Fruit fly (Drosophila melanogaster) whole organism, embryonic: Measurements from ENCODE around the gene sky.
A peak's percentile ranks its signal among the peaks of the same experiment; 100 is the strongest.

ENCODE experiments used
- Awh ChIP-seq: fragments of 200-800 bp; sonication (Bioruptor generic); IDR thresholded peaks from 2 replicates; pipeline ENCODE4, ENCODE4 v1.3.6; 2022; ENCODE audit warnings: missing biosample characterization, missing genetic modification characterization
- CG10147 ChIP-seq: fragments of 200-800 bp; sonication (Bioruptor generic); optimal IDR thresholded peaks from 2 replicates; lab custom pipeline; 2019; ENCODE audit warnings: missing biosample characterization, mild to moderate bottlenecking, missing genetic modification characterization, moderate library complexity
- CG11247 ChIP-seq: fragments of 200-800 bp; sonication (Bioruptor generic); IDR thresholded peaks from 2 replicates; pipeline ENCODE4 v1.3.6; 2022; ENCODE audit warnings: missing biosample characterization, missing genetic modification characterization
- CG11695 ChIP-seq: fragments of 200-800 bp; sonication (Bioruptor generic); IDR thresholded peaks from 3 replicates; pipeline ENCODE4 v1.3.6; 2022; ENCODE audit warnings: missing biosample characterization, missing genetic modification characterization
- CG11696 ChIP-seq: fragments of 200-800 bp; sonication (Bioruptor generic); IDR thresholded peaks from 2 replicates; pipeline ENCODE4 v1.3.6; 2022; ENCODE audit warnings: missing biosample characterization, missing genetic modification characterization
- CG12391 ChIP-seq: fragments of 200-800 bp; sonication (Bioruptor generic); optimal IDR thresholded peaks from 3 replicates; lab custom pipeline; 2018; ENCODE audit warnings: missing biosample characterization, mild to moderate bottlenecking, missing genetic modification characterization, moderate library complexity
- CG17328 ChIP-seq: fragments of 200-800 bp; sonication (Bioruptor generic); IDR thresholded peaks from 2 replicates; pipeline ENCODE4 v1.3.6; 2022; ENCODE audit warnings: missing biosample characterization, missing genetic modification characterization
- CG18599 ChIP-seq: fragments of 200-800 bp; sonication (Bioruptor generic); optimal IDR thresholded peaks from 3 replicates; lab custom pipeline; 2017; ENCODE audit warnings: missing biosample characterization, missing genetic modification characterization, mild to moderate bottlenecking, moderate library complexity, missing genetic modification reagents
- CG2129 ChIP-seq: fragments of 200-800 bp; sonication (Bioruptor generic); IDR thresholded peaks from 2 replicates; pipeline ENCODE4 v1.3.6; 2022; ENCODE audit warnings: missing biosample characterization, missing genetic modification characterization; ENCODE audit not compliant: partially characterized antibody
- CG31224 ChIP-seq: fragments of 200-800 bp; sonication (Bioruptor generic); IDR thresholded peaks from 2 replicates; pipeline ENCODE4 v1.3.6; 2022; ENCODE audit warnings: missing biosample characterization, missing genetic modification characterization
- CG4707 ChIP-seq: fragments of 200-800 bp; sonication (Bioruptor generic); optimal IDR thresholded peaks from 2 replicates; lab custom pipeline; 2018; ENCODE audit warnings: missing biosample characterization, mild to moderate bottlenecking, missing genetic modification characterization, moderate library complexity
- CG5245 ChIP-seq: fragments of 200-800 bp; sonication (Bioruptor generic); optimal IDR thresholded peaks from 3 replicates; lab custom pipeline; 2016; ENCODE audit warnings: missing biosample characterization, missing genetic modification characterization
- CG7372 ChIP-seq: fragments of 200-800 bp; sonication (Bioruptor generic); IDR thresholded peaks from 2 replicates; pipeline ENCODE4 v1.3.6; 2022; ENCODE audit warnings: missing biosample characterization, missing genetic modification characterization
- CG7963 ChIP-seq: fragments of 200-800 bp; sonication (Bioruptor generic); IDR thresholded peaks from 3 replicates; pipeline ENCODE4 v1.3.6; 2022; ENCODE audit warnings: missing biosample characterization, missing genetic modification characterization; ENCODE audit not compliant: partially characterized antibody
- CG8765 ChIP-seq: fragments of 200-800 bp; sonication (Bioruptor generic); IDR thresholded peaks from 2 replicates; pipeline ENCODE4 v1.3.6; 2022; ENCODE audit warnings: missing biosample characterization, missing genetic modification characterization
- CG9817 ChIP-seq: fragments of 200-800 bp; sonication (Bioruptor generic); optimal IDR thresholded peaks from 2 replicates; lab custom pipeline; 2018; ENCODE audit warnings: missing biosample characterization, mild to moderate bottlenecking, missing genetic modification characterization, moderate library complexity
- D19B ChIP-seq: fragments of 200-800 bp; sonication (Bioruptor generic); optimal IDR thresholded peaks from 2 replicates; lab custom pipeline; 2017; ENCODE audit warnings: missing biosample characterization, mild to moderate bottlenecking, missing genetic modification characterization
- Dfd ChIP-seq, 2 experiments: fragments of >200 bp; optimal IDR thresholded peaks; 2 replicates each; lab custom pipeline; 2017; ENCODE audit warnings: missing biosample characterization in 2 of 2, missing genetic modification characterization in 2 of 2
- H2.0 ChIP-seq: fragments of 200-800 bp; sonication (Bioruptor generic); IDR thresholded peaks from 2 replicates; pipeline ENCODE4 v1.3.6; 2022; ENCODE audit warnings: missing biosample characterization, missing genetic modification characterization
- Hmr ChIP-seq: fragments of 200-800 bp; sonication (Bioruptor generic); optimal IDR thresholded peaks from 3 replicates; lab custom pipeline; 2017; ENCODE audit warnings: mild to moderate bottlenecking, missing biosample characterization, missing genetic modification reagents, missing genetic modification characterization
- Jarid2 ChIP-seq: fragments of 200-800 bp; sonication (Bioruptor generic); optimal IDR thresholded peaks from 3 replicates; lab custom pipeline; 2017; ENCODE audit warnings: mild to moderate bottlenecking, missing biosample characterization, missing genetic modification reagents, missing genetic modification characterization
- Lpt ChIP-seq: fragments of >200 bp; optimal IDR thresholded peaks from 2 replicates; lab custom pipeline; 2018; ENCODE audit warnings: missing biosample characterization, missing genetic modification characterization
- MESR4 ChIP-seq: fragments of 200-800 bp; sonication (Bioruptor generic); optimal IDR thresholded peaks from 2 replicates; lab custom pipeline; 2018; ENCODE audit warnings: missing biosample characterization, mild to moderate bottlenecking, missing genetic modification characterization, moderate library complexity
- Meics ChIP-seq: fragments of 200-800 bp; sonication (Bioruptor generic); optimal IDR thresholded peaks from 2 replicates; lab custom pipeline; 2017; ENCODE audit warnings: missing biosample characterization, mild to moderate bottlenecking, missing genetic modification characterization
- Ssrp ChIP-seq: fragments of 200-800 bp; sonication (Bioruptor generic); optimal IDR thresholded peaks from 2 replicates; lab custom pipeline; 2018; ENCODE audit warnings: missing biosample characterization, mild to moderate bottlenecking, missing genetic modification characterization, moderate library complexity
- TFAM ChIP-seq: fragments of 200-800 bp; sonication (Bioruptor generic); optimal IDR thresholded peaks from 2 replicates; lab custom pipeline; 2017; ENCODE audit warnings: missing biosample characterization, missing genetic modification characterization, inconsistent platforms
- bcd ChIP-seq: fragments of 200-800 bp; sonication (Bioruptor generic); optimal IDR thresholded peaks from 2 replicates; lab custom pipeline; 2017; ENCODE audit warnings: missing biosample characterization, mild to moderate bottlenecking, missing genetic modification characterization
- bigmax ChIP-seq: fragments of 200-800 bp; sonication (Bioruptor generic); optimal IDR thresholded peaks from 2 replicates; lab custom pipeline; 2018; ENCODE audit warnings: missing biosample characterization, mild to moderate bottlenecking, missing genetic modification characterization
- cas ChIP-seq: fragments of 200-800 bp; sonication (Bioruptor generic); IDR thresholded peaks from 2 replicates; pipeline ENCODE4 v1.3.6; 2022; ENCODE audit warnings: missing biosample characterization, missing genetic modification characterization
- chinmo ChIP-seq: fragments of 200-800 bp; sonication (Bioruptor generic); IDR thresholded peaks from 4 replicates; pipeline ENCODE4 v1.3.6; 2022; ENCODE audit warnings: missing biosample characterization, missing genetic modification characterization; ENCODE audit not compliant: partially characterized antibody
- corto ChIP-seq: fragments of 200-800 bp; sonication (Bioruptor generic); optimal IDR thresholded peaks from 2 replicates; lab custom pipeline; 2016; ENCODE audit warnings: missing biosample characterization, mild to moderate bottlenecking, missing genetic modification characterization, moderate library complexity
- cwo ChIP-seq: fragments of 200-800 bp; sonication (Bioruptor generic); optimal IDR thresholded peaks from 3 replicates; lab custom pipeline; 2017; ENCODE audit warnings: missing biosample characterization, missing genetic modification characterization, mild to moderate bottlenecking, moderate library complexity, missing genetic modification reagents
- dimm ChIP-seq: fragments of 200-800 bp; sonication (Bioruptor generic); IDR thresholded peaks from 2 replicates; pipeline ENCODE4 v1.3.6; 2022; ENCODE audit warnings: missing biosample characterization, missing genetic modification characterization
- dm ChIP-seq: fragments of 200-800 bp; sonication (Bioruptor generic); optimal IDR thresholded peaks from 3 replicates; lab custom pipeline; 2016; ENCODE audit warnings: missing biosample characterization, missing genetic modification characterization
- dpn ChIP-seq, 2 experiments: fragments of 200-800 bp; sonication (Bioruptor generic); optimal IDR thresholded peaks; 3 replicates each; lab custom pipeline; 2016; ENCODE audit warnings: missing biosample characterization in 2 of 2, missing genetic modification characterization in 2 of 2
- exex ChIP-seq: fragments of 200-800 bp; sonication (Bioruptor generic); optimal IDR thresholded peaks from 4 replicates; lab custom pipeline; 2018; ENCODE audit warnings: missing biosample characterization, mild to moderate bottlenecking, missing genetic modification characterization, moderate library complexity
- eyg ChIP-seq: fragments of 200-800 bp; sonication (Bioruptor generic); optimal IDR thresholded peaks from 3 replicates; lab custom pipeline; 2016; ENCODE audit warnings: missing biosample characterization, missing genetic modification characterization
- gfzf ChIP-seq: fragments of 200-800 bp; sonication (Bioruptor generic); optimal IDR thresholded peaks from 2 replicates; lab custom pipeline; 2016; ENCODE audit warnings: missing biosample characterization, mild to moderate bottlenecking, missing genetic modification characterization, moderate library complexity
- inv ChIP-seq: fragments of 200-800 bp; sonication (Bioruptor generic); IDR thresholded peaks from 2 replicates; pipeline ENCODE4 v1.3.6; 2022; ENCODE audit warnings: missing biosample characterization, missing genetic modification characterization; ENCODE audit not compliant: partially characterized antibody
- jing ChIP-seq: fragments of 200-800 bp; sonication (Bioruptor generic); optimal IDR thresholded peaks from 2 replicates; lab custom pipeline; 2018; ENCODE audit warnings: missing biosample characterization, mild to moderate bottlenecking, missing genetic modification characterization
- kay ChIP-seq: fragments of 200-800 bp; sonication (Bioruptor generic); optimal IDR thresholded peaks from 2 replicates; lab custom pipeline; 2016; ENCODE audit warnings: missing biosample characterization, missing genetic modification characterization
- lbe ChIP-seq: fragments of 200-800 bp; sonication (Bioruptor generic); optimal IDR thresholded peaks from 2 replicates; lab custom pipeline; 2016; ENCODE audit warnings: missing biosample characterization, mild to moderate bottlenecking, missing genetic modification characterization
- mld ChIP-seq: fragments of 200-800 bp; sonication (Bioruptor generic); IDR thresholded peaks from 3 replicates; pipeline ENCODE4 v1.3.6; 2022; ENCODE audit warnings: missing biosample characterization, missing genetic modification characterization; ENCODE audit not compliant: partially characterized antibody
- p53 ChIP-seq: fragments of 200-800 bp; sonication (Bioruptor generic); optimal IDR thresholded peaks from 2 replicates; lab custom pipeline; 2016; ENCODE audit warnings: missing biosample characterization, missing genetic modification characterization
- phol ChIP-seq: fragments of 200-800 bp; sonication (Bioruptor generic); optimal IDR thresholded peaks from 3 replicates; lab custom pipeline; 2018; ENCODE audit warnings: missing biosample characterization, mild to moderate bottlenecking, missing genetic modification characterization, moderate library complexity
- pita ChIP-seq: fragments of 200-800 bp; sonication (Bioruptor generic); optimal IDR thresholded peaks from 2 replicates; lab custom pipeline; 2017; ENCODE audit warnings: missing biosample characterization, mild to moderate bottlenecking, missing genetic modification characterization
- pzg ChIP-seq: fragments of 200-800 bp; sonication (Bioruptor generic); optimal IDR thresholded peaks from 3 replicates; lab custom pipeline; 2018; ENCODE audit warnings: missing biosample characterization, mild to moderate bottlenecking, missing genetic modification characterization, moderate library complexity
- sd ChIP-seq: fragments of 200-800 bp; sonication (Bioruptor generic); optimal IDR thresholded peaks from 3 replicates; lab custom pipeline; 2018; ENCODE audit warnings: missing biosample characterization, mild to moderate bottlenecking, missing genetic modification characterization, moderate library complexity
- so ChIP-seq: fragments of 200-800 bp; sonication (Bioruptor generic); IDR thresholded peaks from 3 replicates; pipeline ENCODE4 v1.3.6; 2022; ENCODE audit warnings: missing biosample characterization, missing genetic modification characterization

Gene sky

dm6 chr2L:20896681-20897341 lies 21.9 kb downstream of the sky start (continued):
- no peak for TF ChIP-seq pita
- TF ChIP-seq CG5245 (GFP tag; lab: Kevin White, UChicago), result no peak
- TF ChIP-seq pzg (GFP tag; lab: Kevin White, UChicago), result no peak
- no peak for TF ChIP-seq CG9817 (tag; lab: Kevin White, UChicago)
- no peak for TF ChIP-seq dpn (GFP tag; optimal IDR thresholded peaks at IDR 0.05; lab: Kevin White, UChicago)
- no peak for TF ChIP-seq Dfd (GFP tag; optimal IDR thresholded peaks at IDR 0.05; lab: Kevin White, UChicago)
- TF ChIP-seq gfzf (GFP tag; lab: Kevin White, UChicago), result no peak
- no peak for TF ChIP-seq Jarid2 (GFP tag; lab: Kevin White, UChicago)
- no peak for TF ChIP-seq CG2129
- TF ChIP-seq CG10147 (GFP tag; lab: Kevin White, UChicago), result no peak
- TF ChIP-seq exex (tag; lab: Kevin White, UChicago), result peak; percentile 51
- TF ChIP-seq MESR4, result no peak
- TF ChIP-seq CG7372, result no peak
- TF ChIP-seq mld (GFP tag; lab: Robert Waterston, UW), result no peak
- no peak for TF ChIP-seq Meics (GFP tag; lab: Kevin White, UChicago)
- peak; percentile 38 for TF ChIP-seq CG18599
- no peak for TF ChIP-seq CG12391
- TF ChIP-seq Awh (GFP tag; lab: Robert Waterston, UW), result peak; percentile 76
- no peak for TF ChIP-seq inv (GFP tag; lab: Robert Waterston, UW)
- TF ChIP-seq kay (GFP tag; lab: Kevin White, UChicago), result peak; percentile 7
- TF ChIP-seq Lpt (GFP tag; lab: Kevin White, UChicago), result no peak
- TF ChIP-seq CG31224 (GFP tag; lab: Robert Waterston, UW), result no peak
- peak; percentile 33 for TF ChIP-seq bigmax (GFP tag; lab: Kevin White, UChicago)
- 0 out of 3 replicates have a peak, but pooled peaks have one; percentile 29 for TF ChIP-seq CG11695 (GFP tag; lab: Robert Waterston, UW)
- TF ChIP-seq CG4707, result peak; percentile 89
- TF ChIP-seq cwo (GFP tag; lab: Kevin White, UChicago), result no peak
- TF ChIP-seq jing (GFP tag; lab: Kevin White, UChicago), result no peak
- peak; percentile 52 for TF ChIP-seq sd (tag; lab: Kevin White, UChicago)
- TF ChIP-seq dm (GFP tag; lab: Kevin White, UChicago), result no peak
- no peak for TF ChIP-seq H2.0 (GFP tag; lab: Robert Waterston, UW)
- peak; percentile 62; the same call in 2 of the 3 replicates for TF ChIP-seq so (GFP tag; lab: Robert Waterston, UW)
- no peak for TF ChIP-seq CG7963 (GFP tag; lab: Robert Waterston, UW)
- no peak for TF ChIP-seq eyg (GFP tag; lab: Kevin White, UChicago)
- no peak for TF ChIP-seq corto (GFP tag; lab: Kevin White, UChicago)
- no peak for TF ChIP-seq D19B (GFP tag; lab: Kevin White, UChicago)
- TF ChIP-seq p53 (GFP tag; lab: Kevin White, UChicago), result no peak
- no peak for TF ChIP-seq CG17328 (GFP tag; lab: Robert Waterston, UW)
- peak; percentile 19 for TF ChIP-seq Hmr (GFP tag; lab: Kevin White, UChicago)
- TF ChIP-seq dimm, result no peak
- TF ChIP-seq lbe, result no peak
- no peak for TF ChIP-seq Ssrp (tag; lab: Kevin White, UChicago)
- TF ChIP-seq CG11247 (GFP tag; lab: Robert Waterston, UW), result no peak
- no peak for TF ChIP-seq cas (GFP tag; lab: Robert Waterston, UW)
- no peak for TF ChIP-seq chinmo
- TF ChIP-seq phol (tag; lab: Kevin White, UChicago), result no peak
- no peak for TF ChIP-seq CG8765 (GFP tag; lab: Robert Waterston, UW)
- no peak for TF ChIP-seq bcd (GFP tag; lab: Kevin White, UChicago)
- no peak for TF ChIP-seq CG11696 (GFP tag; lab: Robert Waterston, UW)
- TF ChIP-seq TFAM (GFP tag; lab: Kevin White, UChicago), result no peak
